Fruit fly (Drosophila melanogaster) whole organism, embryonic: ENCODE results near the gene CG43131.

ENCODE experiments used
- Antp ChIP-seq: fragments of 200-800 bp; sonication (Bioruptor generic); optimal IDR thresholded peaks from 3 replicates; lab custom pipeline; 2016; ENCODE audit warnings: missing biosample characterization, missing genetic modification characterization
- Atf-2 ChIP-seq: fragments of 200-800 bp; sonication (Bioruptor generic); optimal IDR thresholded peaks from 2 replicates; lab custom pipeline; 2016; ENCODE audit warnings: missing biosample characterization, missing genetic modification characterization
- CG10979 ChIP-seq: fragments of 200-800 bp; sonication (Bioruptor generic); optimal IDR thresholded peaks from 2 replicates; lab custom pipeline; 2018; ENCODE audit warnings: missing biosample characterization, mild to moderate bottlenecking, missing genetic modification characterization, moderate library complexity
- CG11085 ChIP-seq: fragments of 200-800 bp; sonication (Bioruptor generic); IDR thresholded peaks from 2 replicates; pipeline ENCODE4 v1.3.6; 2022; ENCODE audit warnings: missing biosample characterization, missing genetic modification characterization
- CG11398 ChIP-seq: fragments of 200-800 bp; sonication (Bioruptor generic); optimal IDR thresholded peaks from 2 replicates; lab custom pipeline; 2016; ENCODE audit warnings: missing biosample characterization, missing genetic modification characterization
- CG11456 ChIP-seq: fragments of 200-800 bp; sonication (Bioruptor generic); IDR thresholded peaks from 3 replicates; pipeline ENCODE4 v1.3.6; 2022; ENCODE audit warnings: missing biosample characterization, missing genetic modification characterization
- CG12155 ChIP-seq: fragments of 200-800 bp; sonication (Bioruptor generic); optimal IDR thresholded peaks from 3 replicates; lab custom pipeline; 2016; ENCODE audit warnings: missing biosample characterization, missing genetic modification characterization
- CG13424 ChIP-seq: fragments of 200-800 bp; sonication (Bioruptor generic); optimal IDR thresholded peaks from 2 replicates; lab custom pipeline; 2019; ENCODE audit warnings: missing biosample characterization, mild to moderate bottlenecking, missing genetic modification characterization, moderate library complexity
- CG14050 ChIP-seq: fragments of 200-800 bp; sonication (Bioruptor generic); IDR thresholded peaks from 3 replicates; pipeline ENCODE4 v1.3.6; 2022; ENCODE audit warnings: missing biosample characterization, missing genetic modification characterization
- CG14710 ChIP-seq: fragments of 200-800 bp; sonication (Bioruptor generic); optimal IDR thresholded peaks from 3 replicates; lab custom pipeline; 2019; ENCODE audit warnings: missing biosample characterization, mild to moderate bottlenecking, missing genetic modification characterization, moderate library complexity
- CG2202 ChIP-seq: fragments of 200-800 bp; sonication (Bioruptor generic); optimal IDR thresholded peaks from 2 replicates; lab custom pipeline; 2018; ENCODE audit warnings: missing biosample characterization, mild to moderate bottlenecking, missing genetic modification characterization
- CG31388 ChIP-seq: fragments of 200-800 bp; sonication (Bioruptor generic); optimal IDR thresholded peaks from 2 replicates; lab custom pipeline; 2016; ENCODE audit warnings: missing biosample characterization, missing genetic modification characterization
- CG3407 ChIP-seq: fragments of 200-800 bp; sonication (Bioruptor generic); optimal IDR thresholded peaks from 2 replicates; lab custom pipeline; 2018; ENCODE audit warnings: missing biosample characterization, mild to moderate bottlenecking, missing genetic modification characterization
- CG4854 ChIP-seq: fragments of 200-800 bp; sonication (Bioruptor generic); optimal IDR thresholded peaks from 2 replicates; lab custom pipeline; 2016; ENCODE audit warnings: missing biosample characterization, missing genetic modification characterization, inconsistent platforms
- CG5180 ChIP-seq: fragments of 200-800 bp; sonication (Bioruptor generic); optimal IDR thresholded peaks from 3 replicates; lab custom pipeline; 2017; ENCODE audit warnings: missing biosample characterization, missing genetic modification characterization, mild to moderate bottlenecking, moderate library complexity, missing genetic modification reagents
- CG5245 ChIP-seq: fragments of 200-800 bp; sonication (Bioruptor generic); optimal IDR thresholded peaks from 3 replicates; lab custom pipeline; 2016; ENCODE audit warnings: missing biosample characterization, missing genetic modification characterization
- CG6689 ChIP-seq: fragments of 200-800 bp; sonication (Bioruptor generic); IDR thresholded peaks from 2 replicates; pipeline ENCODE4 v1.3.6; 2022; ENCODE audit warnings: missing biosample characterization, missing genetic modification characterization
- CG7271 ChIP-seq: fragments of 200-800 bp; sonication (Bioruptor generic); optimal IDR thresholded peaks from 2 replicates; lab custom pipeline; 2018; ENCODE audit warnings: missing biosample characterization, mild to moderate bottlenecking, missing genetic modification characterization, moderate library complexity
- CG7745 ChIP-seq: fragments of 200-800 bp; sonication (Bioruptor generic); optimal IDR thresholded peaks from 2 replicates; lab custom pipeline; 2018; ENCODE audit warnings: missing biosample characterization, mild to moderate bottlenecking, missing genetic modification characterization, moderate library complexity
- CG8359 ChIP-seq: fragments of 200-800 bp; sonication (Bioruptor generic); optimal IDR thresholded peaks from 2 replicates; lab custom pipeline; 2017; ENCODE audit warnings: missing biosample characterization, mild to moderate bottlenecking, missing genetic modification characterization, borderline replicate concordance
- CG8478 ChIP-seq: fragments of >200 bp; optimal IDR thresholded peaks from 2 replicates; lab custom pipeline; 2018
- Dek ChIP-seq: fragments of 200-800 bp; sonication (Bioruptor generic); optimal IDR thresholded peaks from 3 replicates; lab custom pipeline; 2019; ENCODE audit warnings: missing biosample characterization, mild to moderate bottlenecking, missing genetic modification characterization, moderate library complexity
- Dfd ChIP-seq, 2 experiments: fragments of >200 bp; optimal IDR thresholded peaks; 2 replicates each; lab custom pipeline; 2017; ENCODE audit warnings: missing biosample characterization in 2 of 2, missing genetic modification characterization in 2 of 2
- Dp ChIP-seq: fragments of 200-800 bp; sonication (Bioruptor generic); optimal IDR thresholded peaks from 2 replicates; lab custom pipeline; 2018; ENCODE audit warnings: missing biosample characterization, mild to moderate bottlenecking, missing genetic modification characterization, moderate library complexity
- E2f1 ChIP-seq: fragments of 200-800 bp; sonication (Bioruptor generic); IDR thresholded peaks from 2 replicates; pipeline ENCODE4 v1.3.6; 2022; ENCODE audit warnings: missing biosample characterization, missing genetic modification characterization
- E2f2 ChIP-seq: fragments of 200-800 bp; sonication (Bioruptor generic); IDR thresholded peaks from 2 replicates; pipeline ENCODE4 v1.3.6; 2022; ENCODE audit warnings: missing biosample characterization, missing genetic modification characterization
- H2.0 ChIP-seq: fragments of 200-800 bp; sonication (Bioruptor generic); IDR thresholded peaks from 2 replicates; pipeline ENCODE4 v1.3.6; 2022; ENCODE audit warnings: missing biosample characterization, missing genetic modification characterization
- Hmx ChIP-seq: fragments of 200-800 bp; sonication (Bioruptor generic); optimal IDR thresholded peaks from 2 replicates; lab custom pipeline; 2016; ENCODE audit warnings: missing biosample characterization, missing genetic modification characterization
- Hr51 ChIP-seq, 2 experiments: fragments of 200-800 bp; sonication (Bioruptor generic); optimal IDR thresholded peaks; 2 replicates in 1 of 2; 3 replicates in 1 of 2; lab custom pipeline; 2016 to 2018; ENCODE audit warnings: missing biosample characterization in 2 of 2, missing genetic modification characterization in 2 of 2, mild to moderate bottlenecking in 1 of 2, moderate library complexity in 1 of 2
- Hr78 ChIP-seq, 2 experiments: fragments of 200-800 bp in 1 of 2; fragments of >200 bp in 1 of 2; sonication (Bioruptor generic) in 1 of 2; optimal IDR thresholded peaks; 2 replicates each; lab custom pipeline; 2017 to 2019; ENCODE audit warnings: missing biosample characterization in 2 of 2, missing genetic modification characterization in 2 of 2, mild to moderate bottlenecking in 1 of 2, moderate library complexity in 1 of 2
- Mrtf ChIP-seq: fragments of 200-800 bp; sonication (Bioruptor generic); IDR thresholded peaks from 3 replicates; pipeline ENCODE4 v1.3.6; 2022; ENCODE audit warnings: missing biosample characterization, missing genetic modification characterization
- ab ChIP-seq: fragments of 200-800 bp; sonication (Bioruptor generic); optimal IDR thresholded peaks from 2 replicates; lab custom pipeline; 2016; ENCODE audit warnings: missing biosample characterization, missing genetic modification characterization
- ac ChIP-seq: fragments of 200-800 bp; sonication (Bioruptor generic); optimal IDR thresholded peaks from 3 replicates; lab custom pipeline; 2017; ENCODE audit warnings: missing biosample characterization, mild to moderate bottlenecking, missing genetic modification characterization
- aop ChIP-seq: fragments of 200-800 bp; sonication (Bioruptor generic); IDR thresholded peaks from 2 replicates; pipeline ENCODE4 v1.3.6; 2022; ENCODE audit warnings: missing biosample characterization, missing genetic modification characterization
- cad ChIP-seq: fragments of >200 bp; optimal IDR thresholded peaks from 2 replicates; lab custom pipeline; 2017; ENCODE audit warnings: missing biosample characterization, missing genetic modification characterization
- cas ChIP-seq: fragments of 200-800 bp; sonication (Bioruptor generic); IDR thresholded peaks from 2 replicates; pipeline ENCODE4 v1.3.6; 2022; ENCODE audit warnings: missing biosample characterization, missing genetic modification characterization
- croc ChIP-seq: fragments of 200-800 bp; sonication (Bioruptor generic); conservative IDR thresholded peaks from 3 replicates; pipeline ENCODE4 v1.3.6; 2022; ENCODE audit warnings: missing biosample characterization, missing genetic modification characterization
- en ChIP-seq: fragments of 200-800 bp; sonication (Bioruptor generic); optimal IDR thresholded peaks from 2 replicates; lab custom pipeline; 2016; ENCODE audit warnings: missing biosample characterization, missing genetic modification characterization
- eyg ChIP-seq: fragments of 200-800 bp; sonication (Bioruptor generic); optimal IDR thresholded peaks from 3 replicates; lab custom pipeline; 2016; ENCODE audit warnings: missing biosample characterization, missing genetic modification characterization
- jumu ChIP-seq: fragments of 200-800 bp; sonication (Bioruptor generic); optimal IDR thresholded peaks from 3 replicates; lab custom pipeline; 2016; ENCODE audit warnings: missing biosample characterization, missing genetic modification characterization
- ken ChIP-seq: fragments of 200-800 bp; sonication (Bioruptor generic); IDR thresholded peaks from 3 replicates; pipeline ENCODE4 v1.3.6; 2022; ENCODE audit warnings: missing biosample characterization, missing genetic modification characterization
- nerfin-2 ChIP-seq: fragments of 200-800 bp; sonication (Bioruptor generic); IDR thresholded peaks from 2 replicates; pipeline ENCODE4 v1.3.6; 2022; ENCODE audit warnings: missing biosample characterization, missing genetic modification characterization; ENCODE audit not compliant: partially characterized antibody
- nmo ChIP-seq: fragments of 200-800 bp; sonication (Bioruptor generic); optimal IDR thresholded peaks from 2 replicates; lab custom pipeline; 2018; ENCODE audit warnings: missing biosample characterization, mild to moderate bottlenecking, missing genetic modification characterization, moderate library complexity
- nom ChIP-seq: fragments of 200-800 bp; sonication (Bioruptor generic); optimal IDR thresholded peaks from 2 replicates; lab custom pipeline; 2017; ENCODE audit warnings: missing biosample characterization, missing genetic modification characterization, mild to moderate bottlenecking, moderate library complexity, missing genetic modification reagents
- prd ChIP-seq, 3 experiments: fragments of >200 bp in 2 of 3; fragments of 200-800 bp in 1 of 3; sonication (Bioruptor generic) in 1 of 3; optimal IDR thresholded peaks in 2 of 3; IDR thresholded peaks in 1 of 3; 2 replicates in 2 of 3; 3 replicates in 1 of 3; pipeline versions ENCODE4 v1.3.6 to Lab custom; 2017 to 2022; ENCODE audit warnings: missing biosample characterization in 1 of 3, missing genetic modification characterization in 1 of 3
- sim ChIP-seq: fragments of 200-800 bp; sonication (Bioruptor generic); IDR thresholded peaks from 2 replicates; pipeline ENCODE4 v1.3.6; 2022; ENCODE audit warnings: missing biosample characterization, missing genetic modification characterization
- stc ChIP-seq: fragments of 200-800 bp; sonication (Bioruptor generic); IDR thresholded peaks from 2 replicates; pipeline ENCODE4 v1.3.6; 2022; ENCODE audit warnings: missing biosample characterization, missing genetic modification characterization
- trem ChIP-seq: fragments of 200-800 bp; optimal IDR thresholded peaks from 3 replicates; lab custom pipeline; 2019; ENCODE audit warnings: missing biosample characterization, mild to moderate bottlenecking, missing genetic modification characterization, moderate library complexity
- tx ChIP-seq: fragments of 200-800 bp; sonication (Bioruptor generic); optimal IDR thresholded peaks from 2 replicates; lab custom pipeline; 2016; ENCODE audit warnings: missing biosample characterization, missing genetic modification characterization
- vfl ChIP-seq: fragments of 200-800 bp; sonication (Bioruptor generic); optimal IDR thresholded peaks from 2 replicates; lab custom pipeline; 2016; ENCODE audit warnings: missing biosample characterization, missing genetic modification characterization

The CG43131 gene

dm6 chr3R:5126884-5127283 lies 17.9 kb upstream of the CG43131 start (continued):
- TF ChIP-seq E2f2 (GFP tag; lab: Robert Waterston, UW): peak; percentile 74
- peak; percentile 32 for TF ChIP-seq CG7271
- TF ChIP-seq CG8478: no peak
- TF ChIP-seq Hr51 (GFP tag; optimal IDR thresholded peaks at IDR 0.05; lab: Kevin White, UChicago): peak; percentile 40 to 74
- peak; percentile 55 for TF ChIP-seq CG12155 (GFP tag; lab: Kevin White, UChicago)
- peak; percentile 25 for TF ChIP-seq eyg
- TF ChIP-seq CG2202 (tag; lab: Kevin White, UChicago): peak; percentile 6
- 0 out of 2 replicates have a peak, but pooled peaks have one; percentile 11 for TF ChIP-seq E2f1 (GFP tag; lab: Robert Waterston, UW)
- TF ChIP-seq ab (GFP tag; lab: Kevin White, UChicago): peak; percentile 36
- TF ChIP-seq CG31388 (GFP tag; lab: Kevin White, UChicago): no peak
- TF ChIP-seq CG10979: peak; percentile 65
- peak; percentile 47 for TF ChIP-seq tx
- TF ChIP-seq CG4854 (GFP tag; lab: Kevin White, UChicago): peak; percentile 47
- peak; percentile 58 for TF ChIP-seq CG5245
- no peak for TF ChIP-seq croc
- TF ChIP-seq CG3407 (GFP tag; lab: Kevin White, UChicago): peak; percentile 42
- TF ChIP-seq Hmx (GFP tag; lab: Kevin White, UChicago): no peak
- TF ChIP-seq CG7745 (tag; lab: Kevin White, UChicago): no peak
- no peak for TF ChIP-seq CG11398 (GFP tag; lab: Kevin White, UChicago)
- TF ChIP-seq aop: no peak
- peak; percentile 49; the same call in 1 of the 2 replicates for TF ChIP-seq H2.0
- no peak for TF ChIP-seq en (GFP tag; lab: Kevin White, UChicago)
- TF ChIP-seq Atf-2 (GFP tag; lab: Kevin White, UChicago): peak; percentile 52
- TF ChIP-seq Mrtf: no peak
- no peak for TF ChIP-seq stc (GFP tag; lab: Robert Waterston, UW)
- TF ChIP-seq sim (GFP tag; lab: Robert Waterston, UW): no peak
- no peak for TF ChIP-seq prd (optimal IDR thresholded peaks at IDR 0.05; lab: Kevin White, UChicago)
- TF ChIP-seq prd (GFP tag; IDR thresholded peaks at IDR 0.05; lab: Robert Waterston, UW): peak; percentile 59; the same call in 2 of the 3 replicates
- TF ChIP-seq CG5180 (GFP tag; lab: Kevin White, UChicago): no peak
- peak; percentile 65 for TF ChIP-seq jumu (GFP tag; lab: Kevin White, UChicago)
- TF ChIP-seq vfl (GFP tag; lab: Kevin White, UChicago): peak; percentile 14
- TF ChIP-seq CG13424: peak; percentile 55
- TF ChIP-seq cad (GFP tag; lab: Kevin White, UChicago): no peak
- TF ChIP-seq Antp (GFP tag; lab: Kevin White, UChicago): peak; percentile 76
- peak; percentile 68 for TF ChIP-seq Dp (GFP tag; lab: Kevin White, UChicago)
- peak; percentile 77 for TF ChIP-seq trem (tag; lab: Kevin White, UChicago)
- no peak for TF ChIP-seq nom (GFP tag; lab: Kevin White, UChicago)
- TF ChIP-seq ac (GFP tag; lab: Kevin White, UChicago): no peak
- no peak for TF ChIP-seq Dfd (GFP tag; optimal IDR thresholded peaks at IDR 0.05; lab: Kevin White, UChicago)
- TF ChIP-seq CG14050 (GFP tag; lab: Robert Waterston, UW): 0 out of 3 replicates have a peak, but pooled peaks have one; percentile 11
- peak; percentile 89 for TF ChIP-seq CG11456
- TF ChIP-seq CG11085: peak; percentile 70
- TF ChIP-seq nerfin-2 (GFP tag; lab: Robert Waterston, UW): no peak
- no peak; the same call in 1 of the 2 replicates for TF ChIP-seq CG6689 (GFP tag; lab: Robert Waterston, UW)
- peak; percentile 80 for TF ChIP-seq nmo (GFP tag; lab: Kevin White, UChicago)
- TF ChIP-seq CG14710 (tag; lab: Kevin White, UChicago): peak; percentile 59
- TF ChIP-seq CG8359 (GFP tag; lab: Kevin White, UChicago): no peak
- TF ChIP-seq Dek (tag; lab: Kevin White, UChicago): peak; percentile 78
- TF ChIP-seq ken (GFP tag; lab: Robert Waterston, UW): peak; percentile 69
- TF ChIP-seq Hr78 (GFP tag; optimal IDR thresholded peaks at IDR 0.05; lab: Kevin White, UChicago): no peak
- TF ChIP-seq cas (GFP tag; lab: Robert Waterston, UW): peak; percentile 42; the same call in 1 of the 2 replicates
